Worm (Caenorhabditis elegans) whole organism, young adult: ENCODE data around the gene T21B4.3.

Experiments used
- B0261.1 ChIP-seq: sonication (generic microtip); optimal IDR thresholded peaks from 2 replicates; lab custom pipeline; 2016; ENCODE audit warnings: mild to moderate bottlenecking, missing genetic modification characterization, moderate library complexity, missing compliant biosample characterization
- B0336.3 ChIP-seq: fragments of 200-800 bp; sonication (Bioruptor generic); IDR thresholded peaks from 2 replicates; pipeline ENCODE4 v1.3.6; 2022; ENCODE audit warnings: missing genetic modification characterization, missing compliant biosample characterization
- C17E4.6 ChIP-seq: fragments of 200-800 bp; sonication (Bioruptor generic); IDR thresholded peaks from 2 replicates; pipeline ENCODE4 v1.3.6; 2022; ENCODE audit warnings: missing genetic modification reagents, missing genetic modification characterization, missing compliant biosample characterization
- D2030.7 ChIP-seq: fragments of 200-800 bp; sonication (Bioruptor generic); IDR thresholded peaks from 2 replicates; pipeline ENCODE4 v1.3.6; 2022; ENCODE audit warnings: missing genetic modification reagents, missing genetic modification characterization, missing compliant biosample characterization
- F22D6.2 ChIP-seq: sonication (generic microtip); optimal IDR thresholded peaks from 2 replicates; lab custom pipeline; 2016; ENCODE audit warnings: mild to moderate bottlenecking, missing genetic modification characterization, missing compliant biosample characterization
- F39B2.1 ChIP-seq: fragments of 200-800 bp; sonication (Bioruptor generic); IDR thresholded peaks from 2 replicates; pipeline ENCODE4 v1.3.6; 2022; ENCODE audit warnings: missing genetic modification reagents, missing genetic modification characterization, missing compliant biosample characterization
- F49E8.2 ChIP-seq: sonication (generic microtip); optimal IDR thresholded peaks from 3 replicates; lab custom pipeline; 2017; ENCODE audit warnings: missing genetic modification characterization, mild to moderate bottlenecking, missing compliant biosample characterization, antibody characterized with exemption, moderate library complexity; ENCODE audit not compliant: insufficient read depth
- Y53G8AR.9 ChIP-seq: fragments of 200-800 bp; sonication (Bioruptor generic); conservative IDR thresholded peaks from 2 replicates; pipeline ENCODE4 v1.3.6; 2022; ENCODE audit warnings: missing genetic modification reagents, missing genetic modification characterization, missing compliant biosample characterization
- Y67H2A.10 ChIP-seq: fragments of 200-800 bp; sonication (Bioruptor generic); conservative IDR thresholded peaks from 2 replicates; pipeline ENCODE4 v1.3.6; 2022; ENCODE audit warnings: missing genetic modification reagents, missing genetic modification characterization, missing compliant biosample characterization
- Y95B8A.8 ChIP-seq: fragments of 200-800 bp; sonication (Bioruptor generic); IDR thresholded peaks from 2 replicates; pipeline ENCODE4 v1.3.6; 2022; ENCODE audit warnings: missing genetic modification reagents, missing genetic modification characterization, missing compliant biosample characterization
- akir-1 ChIP-seq: fragments of 200-800 bp; sonication (Bioruptor generic); optimal IDR thresholded peaks from 2 replicates; lab custom pipeline; 2018; ENCODE audit warnings: mild to moderate bottlenecking, missing genetic modification characterization, moderate library complexity, missing compliant biosample characterization
- ama-1 ChIP-seq, 3 experiments: fragments of 150-350 bp in 1 of 3; sonication (generic microtip) in 2 of 3; optimal IDR thresholded peaks; 2 replicates each; lab custom pipeline; 2014 to 2018; ENCODE audit warnings: missing biosample characterization in 2 of 3, missing genetic modification characterization in 2 of 3, missing genetic modification reagents in 2 of 3
- cebp-1 ChIP-seq, 2 experiments: fragments of 200-800 bp in 1 of 2; sonication (Bioruptor generic) in 1 of 2; sonication (generic microtip) in 1 of 2; IDR thresholded peaks in 1 of 2; optimal IDR thresholded peaks in 1 of 2; 2 replicates each; pipeline versions ENCODE4 v1.3.6 to Lab custom; 2017 to 2022; ENCODE audit warnings: missing compliant biosample characterization in 2 of 2, missing genetic modification characterization in 2 of 2, mild to moderate bottlenecking in 1 of 2, missing genetic modification reagents in 1 of 2, moderate library complexity in 1 of 2
- ceh-58 ChIP-seq: fragments of 200-800 bp; sonication (Bioruptor generic); IDR thresholded peaks from 2 replicates; pipeline ENCODE4 v1.3.6; 2022; ENCODE audit warnings: missing genetic modification characterization, missing compliant biosample characterization
- dpl-1 ChIP-seq: fragments of 150-350 bp; optimal IDR thresholded peaks from 2 replicates; lab custom pipeline; 2014; ENCODE audit warnings: missing biosample characterization, missing genetic modification reagents, missing genetic modification characterization
- efl-1 ChIP-seq: fragments of 150-350 bp; optimal IDR thresholded peaks from 2 replicates; lab custom pipeline; 2014; ENCODE audit warnings: missing biosample characterization, missing genetic modification reagents, missing genetic modification characterization
- egrh-3 ChIP-seq: fragments of 200-800 bp; sonication (Bioruptor generic); IDR thresholded peaks from 2 replicates; pipeline ENCODE4 v1.3.6; 2022; ENCODE audit warnings: missing genetic modification reagents, missing genetic modification characterization, missing compliant biosample characterization
- ets-4 ChIP-seq: fragments of 200-800 bp; sonication (Bioruptor generic); optimal IDR thresholded peaks from 2 replicates; lab custom pipeline; 2018; ENCODE audit warnings: mild to moderate bottlenecking, missing genetic modification characterization, missing compliant biosample characterization
- hlh-26 ChIP-seq: fragments of 200-800 bp; sonication (Bioruptor generic); conservative IDR thresholded peaks from 2 replicates; pipeline ENCODE4 v1.3.6; 2022; ENCODE audit warnings: missing genetic modification reagents, missing genetic modification characterization, missing compliant biosample characterization
- hmg-1.2 ChIP-seq: fragments of 200-800 bp; sonication (Bioruptor generic); IDR thresholded peaks from 2 replicates; pipeline ENCODE4 v1.3.6; 2022; ENCODE audit warnings: missing genetic modification reagents, missing genetic modification characterization, missing compliant biosample characterization
- lir-1 ChIP-seq: fragments of 200-800 bp; sonication (Bioruptor generic); conservative IDR thresholded peaks from 2 replicates; pipeline ENCODE4 v1.3.6; 2022; ENCODE audit warnings: missing genetic modification reagents, missing genetic modification characterization, missing compliant biosample characterization
- madf-10 ChIP-seq: sonication (generic microtip); optimal IDR thresholded peaks from 2 replicates; lab custom pipeline; 2016; ENCODE audit warnings: mild to moderate bottlenecking, missing genetic modification characterization, missing compliant biosample characterization
- madf-6 ChIP-seq: fragments of 200-800 bp; sonication (Bioruptor generic); IDR thresholded peaks from 2 replicates; pipeline ENCODE4 v1.3.6; 2022; ENCODE audit warnings: missing genetic modification reagents, missing genetic modification characterization, missing compliant biosample characterization
- mcd-1 ChIP-seq: fragments of 200-800 bp; sonication (Bioruptor generic); IDR thresholded peaks from 2 replicates; pipeline ENCODE4 v1.3.6; 2022; ENCODE audit warnings: missing genetic modification reagents, missing genetic modification characterization, missing compliant biosample characterization
- nfya-1 ChIP-seq: sonication (generic microtip); optimal IDR thresholded peaks from 2 replicates; lab custom pipeline; 2017; ENCODE audit warnings: antibody characterized with exemption, missing compliant biosample characterization, missing genetic modification characterization, borderline replicate concordance; ENCODE audit not compliant: insufficient read depth
- nhr-120 ChIP-seq: fragments of 200-800 bp; sonication (Bioruptor generic); IDR thresholded peaks from 2 replicates; pipeline ENCODE4 v1.3.6; 2022; ENCODE audit warnings: missing genetic modification characterization, missing compliant biosample characterization
- nhr-27 ChIP-seq: fragments of 200-800 bp; sonication (Bioruptor generic); optimal IDR thresholded peaks from 2 replicates; lab custom pipeline; 2018; ENCODE audit warnings: mild to moderate bottlenecking, missing genetic modification characterization, moderate library complexity, missing compliant biosample characterization
- sea-2 ChIP-seq: fragments of 200-800 bp; sonication (Bioruptor generic); IDR thresholded peaks from 2 replicates; pipeline ENCODE4 v1.3.6; 2022; ENCODE audit warnings: missing genetic modification characterization, missing compliant biosample characterization
- snpc-1.1 ChIP-seq: sonication (generic microtip); optimal IDR thresholded peaks from 2 replicates; lab custom pipeline; 2017; ENCODE audit warnings: missing genetic modification characterization, mild to moderate bottlenecking, missing compliant biosample characterization, antibody characterized with exemption, moderate library complexity, missing genotype, missing genetic modification reagents; ENCODE audit not compliant: insufficient read depth
- snpc-1.3 ChIP-seq: sonication (generic microtip); optimal IDR thresholded peaks from 2 replicates; lab custom pipeline; 2017; ENCODE audit warnings: missing genetic modification characterization, mild to moderate bottlenecking, missing compliant biosample characterization, antibody characterized with exemption, moderate library complexity, missing genotype, missing genetic modification reagents; ENCODE audit not compliant: insufficient read depth
- xnd-1 ChIP-seq: sonication (generic microtip); optimal IDR thresholded peaks from 2 replicates; lab custom pipeline; 2016; ENCODE audit warnings: missing genotype, missing genetic modification reagents, missing genetic modification characterization, missing compliant biosample characterization
- ztf-18 ChIP-seq: sonication (generic microtip); optimal IDR thresholded peaks from 2 replicates; lab custom pipeline; 2016; ENCODE audit warnings: missing genotype, mild to moderate bottlenecking, missing genetic modification characterization, missing compliant biosample characterization
- ztf-22 ChIP-seq: fragments of 200-800 bp; sonication (Bioruptor generic); optimal IDR thresholded peaks from 2 replicates; lab custom pipeline; 2018; ENCODE audit warnings: mild to moderate bottlenecking, missing genetic modification characterization, moderate library complexity, missing compliant biosample characterization
- ztf-3 ChIP-seq: fragments of 200-800 bp; sonication (Bioruptor generic); optimal IDR thresholded peaks from 2 replicates; lab custom pipeline; 2018; ENCODE audit warnings: mild to moderate bottlenecking, missing genetic modification characterization, missing compliant biosample characterization

Gene T21B4.3

ce11 chrII:12511866-12512265 lies 15.0 kb upstream of the T21B4.3 start, which contains the start of gene srh-73:
Gene srh-73 (plus strand): TSS chrII:12512166.
- no peak for TF ChIP-seq Y95B8A.8
- TF ChIP-seq ztf-18 (tag; lab: Kevin White, UChicago) = no peak
- no peak for TF ChIP-seq efl-1 (GFP tag; lab: Kevin White, UChicago)
- no peak for TF ChIP-seq F49E8.2 (tag; lab: Kevin White, UChicago)
- TF ChIP-seq nhr-120 (GFP tag; lab: Robert Waterston, UW) = no peak
- TF ChIP-seq madf-6 (GFP tag; lab: Robert Waterston, UW) = no peak
- no peak for TF ChIP-seq F39B2.1 (GFP tag; lab: Robert Waterston, UW)
- TF ChIP-seq B0336.3 (GFP tag; lab: Robert Waterston, UW) = no peak
- no peak for TF ChIP-seq ztf-3
- TF ChIP-seq ztf-22 (GFP tag; lab: Kevin White, UChicago) = no peak
- no peak for TF ChIP-seq hmg-1.2 (GFP tag; lab: Robert Waterston, UW)
- no peak for TF ChIP-seq snpc-1.1

ce11 chrII:12508650-12509049 lies 11.8 kb upstream of the T21B4.3 start, which contains the start of gene srh-67:
Gene srh-67 (plus strand): TSS chrII:12508950.
- no peak for TF ChIP-seq Y67H2A.10 (GFP tag; lab: Robert Waterston, UW)
- no peak for TF ChIP-seq sea-2 (GFP tag; lab: Robert Waterston, UW)
- no peak for TF ChIP-seq egrh-3 (GFP tag; lab: Robert Waterston, UW)
- no peak for TF ChIP-seq cebp-1 (GFP tag; IDR thresholded peaks at IDR 0.05; lab: Robert Waterston, UW)
- no peak for TF ChIP-seq cebp-1 (tag; optimal IDR thresholded peaks at IDR 0.05; lab: Kevin White, UChicago)
- no peak for TF ChIP-seq xnd-1 (tag; lab: Kevin White, UChicago)
- no peak for TF ChIP-seq F49E8.2 (tag; lab: Kevin White, UChicago)
- no peak for TF ChIP-seq dpl-1 (GFP tag; lab: Kevin White, UChicago)
- TF ChIP-seq F22D6.2 = no peak

ce11 chrII:12507038-12507437 lies 10.2 kb upstream of the T21B4.3 start, which contains the start of gene srh-68:
Gene srh-68 (plus strand): TSS chrII:12507338.
- TF ChIP-seq ceh-58 (GFP tag; lab: Robert Waterston, UW) (no peak), ets-4 (GFP tag; lab: Kevin White, UChicago) (no peak), B0261.1 (tag; lab: Kevin White, UChicago) (no peak), Y53G8AR.9 (GFP tag; lab: Robert Waterston, UW) (no peak), lir-1 (GFP tag; lab: Robert Waterston, UW) (no peak), C17E4.6 (GFP tag; lab: Robert Waterston, UW) (no peak), snpc-1.3 (no peak), nfya-1 (tag; lab: Kevin White, UChicago) (no peak), F39B2.1 (GFP tag; lab: Robert Waterston, UW) (no peak), mcd-1 (GFP tag; lab: Robert Waterston, UW) (no peak), akir-1 (no peak), nhr-27 (tag; lab: Kevin White, UChicago) (no peak), D2030.7 (GFP tag; lab: Robert Waterston, UW) (no peak), ama-1 (optimal IDR thresholded peaks at IDR 0.05; lab: Kevin White, UChicago) (no peak), ama-1 (GFP tag; optimal IDR thresholded peaks at IDR 0.05; lab: Kevin White, UChicago) (no peak), ztf-3 (no peak), hlh-26 (GFP tag; lab: Robert Waterston, UW) (no peak), madf-10 (tag; lab: Kevin White, UChicago) (no peak)
- TF ChIP-seq, all 124 proteins: peak for 0
